Fruit fly (Drosophila melanogaster) whole organism, embryonic: Measurements from ENCODE around the gene CG14431.

ENCODE experiments used
- CG10462 ChIP-seq: fragments of 200-800 bp; sonication (Bioruptor generic); optimal IDR thresholded peaks from 2 replicates; lab custom pipeline; 2016; ENCODE audit warnings: missing biosample characterization, missing genetic modification characterization
- CG11398 ChIP-seq: fragments of 200-800 bp; sonication (Bioruptor generic); optimal IDR thresholded peaks from 2 replicates; lab custom pipeline; 2016; ENCODE audit warnings: missing biosample characterization, missing genetic modification characterization
- CG12942 ChIP-seq: fragments of 200-800 bp; sonication (Bioruptor generic); optimal IDR thresholded peaks from 3 replicates; lab custom pipeline; 2016; ENCODE audit warnings: missing biosample characterization, missing genetic modification characterization
- CG13894 ChIP-seq: fragments of 200-800 bp; sonication (Bioruptor generic); optimal IDR thresholded peaks from 3 replicates; lab custom pipeline; 2018; ENCODE audit warnings: missing biosample characterization, mild to moderate bottlenecking, missing genetic modification characterization, moderate library complexity
- CG14050 ChIP-seq: fragments of 200-800 bp; sonication (Bioruptor generic); IDR thresholded peaks from 3 replicates; pipeline ENCODE4 v1.3.6; 2022; ENCODE audit warnings: missing biosample characterization, missing genetic modification characterization
- CG14441 ChIP-seq: fragments of 200-800 bp; sonication (Bioruptor generic); IDR thresholded peaks from 2 replicates; pipeline ENCODE4 v1.3.6; 2022; ENCODE audit warnings: missing biosample characterization, missing genetic modification characterization
- CG16813 ChIP-seq: fragments of 200-800 bp; sonication (Bioruptor generic); IDR thresholded peaks from 3 replicates; pipeline ENCODE4 v1.3.6; 2022; ENCODE audit warnings: missing biosample characterization, missing genetic modification characterization; ENCODE audit not compliant: partially characterized antibody
- CG17186 ChIP-seq: fragments of 200-800 bp; sonication (Bioruptor generic); optimal IDR thresholded peaks from 3 replicates; lab custom pipeline; 2017; ENCODE audit warnings: missing biosample characterization, missing genetic modification reagents, missing genetic modification characterization
- CG17361 ChIP-seq: fragments of 200-800 bp; sonication (Bioruptor generic); IDR thresholded peaks from 3 replicates; pipeline ENCODE4 v1.3.6; 2022; ENCODE audit warnings: missing biosample characterization, missing genetic modification characterization
- CG18011 ChIP-seq: fragments of 200-800 bp; sonication (Bioruptor generic); optimal IDR thresholded peaks from 2 replicates; lab custom pipeline; 2017; ENCODE audit warnings: missing biosample characterization, missing genetic modification characterization, mild to moderate bottlenecking, moderate library complexity, missing genotype
- CG2202 ChIP-seq: fragments of 200-800 bp; sonication (Bioruptor generic); optimal IDR thresholded peaks from 2 replicates; lab custom pipeline; 2018; ENCODE audit warnings: missing biosample characterization, mild to moderate bottlenecking, missing genetic modification characterization
- CG32532 ChIP-seq: fragments of 200-800 bp; sonication (Bioruptor generic); IDR thresholded peaks from 2 replicates; pipeline ENCODE4 v1.3.6; 2022; ENCODE audit warnings: missing biosample characterization, missing genetic modification characterization
- CG5245 ChIP-seq: fragments of 200-800 bp; sonication (Bioruptor generic); optimal IDR thresholded peaks from 3 replicates; lab custom pipeline; 2016; ENCODE audit warnings: missing biosample characterization, missing genetic modification characterization
- CG6175 ChIP-seq: fragments of 200-800 bp; sonication (Bioruptor generic); IDR thresholded peaks from 3 replicates; pipeline ENCODE4 v1.3.6; 2022; ENCODE audit warnings: missing biosample characterization, missing genetic modification characterization
- CG6791 ChIP-seq: fragments of 200-800 bp; sonication (Bioruptor generic); IDR thresholded peaks from 3 replicates; pipeline ENCODE4 v1.3.6; 2022; ENCODE audit warnings: missing biosample characterization, missing genetic modification characterization; ENCODE audit not compliant: partially characterized antibody
- CHES-1-like ChIP-seq: fragments of 200-800 bp; sonication (Bioruptor generic); optimal IDR thresholded peaks from 2 replicates; lab custom pipeline; 2016; ENCODE audit warnings: missing biosample characterization, missing genetic modification characterization
- D19A ChIP-seq: fragments of 200-800 bp; optimal IDR thresholded peaks from 3 replicates; lab custom pipeline; 2019; ENCODE audit warnings: missing biosample characterization, mild to moderate bottlenecking, missing genetic modification characterization, moderate library complexity
- Deaf1 ChIP-seq: fragments of 200-800 bp; optimal IDR thresholded peaks from 3 replicates; lab custom pipeline; 2019; ENCODE audit warnings: missing biosample characterization, mild to moderate bottlenecking, missing genetic modification characterization, moderate library complexity
- Dek ChIP-seq: fragments of 200-800 bp; sonication (Bioruptor generic); optimal IDR thresholded peaks from 3 replicates; lab custom pipeline; 2019; ENCODE audit warnings: missing biosample characterization, mild to moderate bottlenecking, missing genetic modification characterization, moderate library complexity
- Doc3 ChIP-seq: fragments of 200-800 bp; sonication (Bioruptor generic); IDR thresholded peaks from 3 replicates; pipeline ENCODE4 v1.3.6; 2022; ENCODE audit warnings: missing biosample characterization, missing genetic modification characterization; ENCODE audit not compliant: partially characterized antibody
- Fer2 ChIP-seq: fragments of 200-800 bp; sonication (Bioruptor generic); optimal IDR thresholded peaks from 2 replicates; lab custom pipeline; 2018; ENCODE audit warnings: missing biosample characterization, mild to moderate bottlenecking, missing genetic modification characterization, moderate library complexity
- HLHmδ ChIP-seq: fragments of 200-800 bp; sonication (Bioruptor generic); optimal IDR thresholded peaks from 2 replicates; lab custom pipeline; 2018; ENCODE audit warnings: missing biosample characterization, mild to moderate bottlenecking, missing genetic modification characterization, moderate library complexity
- Lpt ChIP-seq: fragments of >200 bp; optimal IDR thresholded peaks from 2 replicates; lab custom pipeline; 2018; ENCODE audit warnings: missing biosample characterization, missing genetic modification characterization
- Mes4 ChIP-seq: fragments of 200-800 bp; sonication (Bioruptor generic); optimal IDR thresholded peaks from 2 replicates; lab custom pipeline; 2016; ENCODE audit warnings: missing biosample characterization, missing genetic modification characterization
- Opbp ChIP-seq: fragments of 200-800 bp; sonication (Bioruptor generic); IDR thresholded peaks from 3 replicates; pipeline ENCODE4 v1.3.6; 2022; ENCODE audit warnings: missing biosample characterization, missing genetic modification characterization; ENCODE audit not compliant: partially characterized antibody
- Spps ChIP-seq: fragments of 200-800 bp; sonication (Bioruptor generic); optimal IDR thresholded peaks from 2 replicates; lab custom pipeline; 2018; ENCODE audit warnings: missing biosample characterization, mild to moderate bottlenecking, missing genetic modification characterization
- Stat92E ChIP-seq, 3 experiments: fragments of >200 bp in 2 of 3; fragments of 200-800 bp in 1 of 3; sonication (Bioruptor generic) in 1 of 3; optimal IDR thresholded peaks; 2 replicates each; lab custom pipeline; 2017 to 2019; ENCODE audit warnings: missing biosample characterization in 3 of 3, missing genetic modification characterization in 3 of 3, mild to moderate bottlenecking in 1 of 3, moderate library complexity in 1 of 3
- aop ChIP-seq: fragments of 200-800 bp; sonication (Bioruptor generic); IDR thresholded peaks from 2 replicates; pipeline ENCODE4 v1.3.6; 2022; ENCODE audit warnings: missing biosample characterization, missing genetic modification characterization
- chinmo ChIP-seq: fragments of 200-800 bp; sonication (Bioruptor generic); IDR thresholded peaks from 4 replicates; pipeline ENCODE4 v1.3.6; 2022; ENCODE audit warnings: missing biosample characterization, missing genetic modification characterization; ENCODE audit not compliant: partially characterized antibody
- cwo ChIP-seq: fragments of 200-800 bp; sonication (Bioruptor generic); optimal IDR thresholded peaks from 3 replicates; lab custom pipeline; 2017; ENCODE audit warnings: missing biosample characterization, missing genetic modification characterization, mild to moderate bottlenecking, moderate library complexity, missing genetic modification reagents
- dmrt99B ChIP-seq: fragments of 200-800 bp; sonication (Bioruptor generic); optimal IDR thresholded peaks from 2 replicates; lab custom pipeline; 2018; ENCODE audit warnings: missing biosample characterization, mild to moderate bottlenecking, missing genetic modification characterization, moderate library complexity
- exex ChIP-seq: fragments of 200-800 bp; sonication (Bioruptor generic); optimal IDR thresholded peaks from 4 replicates; lab custom pipeline; 2018; ENCODE audit warnings: missing biosample characterization, mild to moderate bottlenecking, missing genetic modification characterization, moderate library complexity
- fd3F ChIP-seq: fragments of 200-800 bp; sonication (Bioruptor generic); optimal IDR thresholded peaks from 2 replicates; lab custom pipeline; 2018; ENCODE audit warnings: missing biosample characterization, mild to moderate bottlenecking, missing genetic modification characterization, moderate library complexity
- gce ChIP-seq: fragments of 200-800 bp; sonication (Bioruptor generic); IDR thresholded peaks from 3 replicates; pipeline ENCODE4 v1.3.6; 2022; ENCODE audit warnings: missing biosample characterization, missing genetic modification characterization
- gem ChIP-seq: fragments of 200-800 bp; sonication (Bioruptor generic); optimal IDR thresholded peaks from 2 replicates; lab custom pipeline; 2019; ENCODE audit warnings: missing biosample characterization, mild to moderate bottlenecking, missing genetic modification characterization, moderate library complexity
- grau ChIP-seq: fragments of 200-800 bp; optimal IDR thresholded peaks from 3 replicates; lab custom pipeline; 2019; ENCODE audit warnings: missing biosample characterization, mild to moderate bottlenecking, missing genetic modification characterization, moderate library complexity
- gro ChIP-seq: fragments of 200-800 bp; sonication (Bioruptor generic); optimal IDR thresholded peaks from 2 replicates; lab custom pipeline; 2016; ENCODE audit warnings: missing biosample characterization, missing genetic modification characterization
- jumu ChIP-seq: fragments of 200-800 bp; sonication (Bioruptor generic); optimal IDR thresholded peaks from 3 replicates; lab custom pipeline; 2016; ENCODE audit warnings: missing biosample characterization, missing genetic modification characterization
- lbe ChIP-seq: fragments of 200-800 bp; sonication (Bioruptor generic); optimal IDR thresholded peaks from 2 replicates; lab custom pipeline; 2016; ENCODE audit warnings: missing biosample characterization, mild to moderate bottlenecking, missing genetic modification characterization
- mam ChIP-seq: fragments of 200-800 bp; sonication (Bioruptor generic); optimal IDR thresholded peaks from 3 replicates; lab custom pipeline; 2016; ENCODE audit warnings: missing biosample characterization, missing genetic modification characterization
- mirr ChIP-seq: fragments of 200-800 bp; sonication (Bioruptor generic); optimal IDR thresholded peaks from 3 replicates; lab custom pipeline; 2018; ENCODE audit warnings: missing biosample characterization, mild to moderate bottlenecking, missing genetic modification characterization
- nom ChIP-seq: fragments of 200-800 bp; sonication (Bioruptor generic); optimal IDR thresholded peaks from 2 replicates; lab custom pipeline; 2017; ENCODE audit warnings: missing biosample characterization, missing genetic modification characterization, mild to moderate bottlenecking, moderate library complexity, missing genetic modification reagents
- p53 ChIP-seq: fragments of 200-800 bp; sonication (Bioruptor generic); optimal IDR thresholded peaks from 2 replicates; lab custom pipeline; 2016; ENCODE audit warnings: missing biosample characterization, missing genetic modification characterization
- pum ChIP-seq: fragments of 200-800 bp; sonication (Bioruptor generic); optimal IDR thresholded peaks from 2 replicates; lab custom pipeline; 2016; ENCODE audit warnings: missing biosample characterization, missing genetic modification characterization
- sd ChIP-seq: fragments of 200-800 bp; sonication (Bioruptor generic); optimal IDR thresholded peaks from 3 replicates; lab custom pipeline; 2018; ENCODE audit warnings: missing biosample characterization, mild to moderate bottlenecking, missing genetic modification characterization, moderate library complexity
- seq ChIP-seq: fragments of 200-800 bp; sonication (Bioruptor generic); IDR thresholded peaks from 2 replicates; pipeline ENCODE4 v1.3.6; 2022; ENCODE audit warnings: missing biosample characterization, missing genetic modification characterization
- sqz ChIP-seq: fragments of 200-800 bp; sonication (Bioruptor generic); optimal IDR thresholded peaks from 3 replicates; lab custom pipeline; 2018; ENCODE audit warnings: missing biosample characterization, mild to moderate bottlenecking, missing genetic modification characterization
- tin ChIP-seq: fragments of 200-800 bp; sonication (Bioruptor generic); optimal IDR thresholded peaks from 3 replicates; lab custom pipeline; 2016; ENCODE audit warnings: missing biosample characterization, missing genetic modification characterization

CG14431 gene

dm6 chrX:7004101-7004700 is 96.1 kb downstream of the CG14431 start (continued):
- TF ChIP-seq Doc3 (GFP tag; lab: Robert Waterston, UW) (no peak), Deaf1 (tag; lab: Kevin White, UChicago) (peak; percentile 19), gce (GFP tag; lab: Robert Waterston, UW) (peak; percentile 86), cwo (peak; percentile 61), seq (GFP tag; lab: Robert Waterston, UW) (peak; percentile 84), tin (GFP tag; lab: Kevin White, UChicago) (peak; percentile 61), Fer2 (tag; lab: Kevin White, UChicago) (peak; percentile 52), jumu (peak; percentile 68), grau (peak; percentile 55), CG16813 (GFP tag; lab: Robert Waterston, UW) (no peak), Opbp (GFP tag; lab: Robert Waterston, UW) (no peak), D19A (tag; lab: Kevin White, UChicago) (peak; percentile 63), CG12942 (GFP tag; lab: Kevin White, UChicago) (peak; percentile 84), CG11398 (peak; percentile 94), Spps (peak; percentile 86), CHES-1-like (GFP tag; lab: Kevin White, UChicago) (peak; percentile 91), Mes4 (GFP tag; lab: Kevin White, UChicago) (peak; percentile 91), sd (tag; lab: Kevin White, UChicago) (peak; percentile 59), CG6791 (GFP tag; lab: Robert Waterston, UW) (no peak), CG2202 (tag; lab: Kevin White, UChicago) (peak; percentile 97), aop (GFP tag; lab: Robert Waterston, UW) (no peak), Dek (peak; percentile 43), Lpt (GFP tag; lab: Kevin White, UChicago) (no peak), CG17186 (GFP tag; lab: Kevin White, UChicago) (peak; percentile 78), CG14050 (GFP tag; lab: Robert Waterston, UW) (peak; percentile 40; the same call in 1 of the 3 replicates), nom (no peak), CG13894 (tag; lab: Kevin White, UChicago) (no peak), Stat92E (GFP tag; optimal IDR thresholded peaks at IDR 0.05; lab: Kevin White, UChicago) (peak in 1 of 3 experiments; percentile 85), mam (GFP tag; lab: Kevin White, UChicago) (peak; percentile 39), CG18011 (GFP tag; lab: Kevin White, UChicago) (peak; percentile 39), CG5245 (GFP tag; lab: Kevin White, UChicago) (peak; percentile 59), CG10462 (GFP tag; lab: Kevin White, UChicago) (peak; percentile 87), gro (GFP tag; lab: Kevin White, UChicago) (peak; percentile 30), CG6175 (GFP tag; lab: Robert Waterston, UW) (0 out of 3 replicates have a peak, but pooled peaks have one; percentile 32), dmrt99B (tag; lab: Kevin White, UChicago) (peak; percentile 58), sqz (peak; percentile 85), CG14441 (GFP tag; lab: Robert Waterston, UW) (peak; percentile 53; the same call in 1 of the 2 replicates), mirr (GFP tag; lab: Kevin White, UChicago) (peak; percentile 78), pum (GFP tag; lab: Kevin White, UChicago) (peak; percentile 57), HLHmδ (GFP tag; lab: Kevin White, UChicago) (peak; percentile 94), chinmo (GFP tag; lab: Robert Waterston, UW) (no peak), lbe (GFP tag; lab: Kevin White, UChicago) (no peak), exex (tag; lab: Kevin White, UChicago) (peak; percentile 55), fd3F (GFP tag; lab: Kevin White, UChicago) (peak; percentile 51), p53 (GFP tag; lab: Kevin White, UChicago) (peak; percentile 81), gem (tag; lab: Kevin White, UChicago) (peak; percentile 84), CG32532 (GFP tag; lab: Robert Waterston, UW) (peak; percentile 48; the same call in 1 of the 2 replicates), CG17361 (peak; percentile 70; the same call in 2 of the 3 replicates)
